Fruit fly (Drosophila melanogaster): ENCODE data around the gene CG13088.
A peak's percentile ranks its signal among the peaks of the same experiment; 100 is the strongest.

Gene CG13088

DNA sequence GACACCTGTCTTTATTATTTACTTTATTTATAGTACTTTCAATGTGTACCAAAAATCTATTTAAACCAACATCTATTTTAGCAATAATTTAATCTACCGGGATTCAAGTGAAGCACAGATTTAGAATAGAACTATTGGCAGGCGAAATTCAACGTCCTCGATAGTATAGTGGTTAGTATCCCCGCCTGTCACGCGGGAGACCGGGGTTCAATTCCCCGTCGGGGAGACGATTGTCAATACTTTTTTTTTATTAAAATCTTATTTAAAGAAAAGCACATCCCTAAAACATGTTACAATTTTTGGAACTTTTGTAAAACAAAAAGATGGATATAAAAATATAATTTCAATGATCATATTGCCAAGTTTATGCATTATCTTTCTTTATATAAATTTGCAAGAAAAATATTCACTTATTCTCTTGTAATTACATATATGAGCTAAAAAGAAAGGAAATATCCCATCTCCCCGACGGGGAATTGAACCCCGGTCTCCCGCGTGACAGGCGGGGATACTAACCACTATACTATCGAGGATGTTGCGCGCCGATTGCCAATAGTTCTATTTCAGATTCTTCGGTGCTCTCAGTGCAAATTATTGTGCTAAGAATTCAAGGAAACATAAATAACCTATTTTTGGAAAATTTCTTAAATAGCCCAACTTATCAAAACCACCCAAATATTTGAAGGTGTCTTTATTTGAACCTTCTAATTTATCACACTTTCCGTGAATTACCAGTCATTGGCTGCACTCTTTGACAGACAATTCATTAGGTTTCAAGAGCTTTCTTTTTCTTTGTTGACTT is 7.0 kb upstream of the CG13088 start, which contains the start of gene CG43796:
Gene CG43796, plus strand, starts transcription at position 752 of the 802 bp plus-strand sequence.
- TF ChIP-seq bab1 (GFP tag; optimal IDR thresholded peaks at IDR 0.05) (peak; percentile 32), pad (GFP tag; optimal IDR thresholded peaks at IDR 0.05) (no peak), ovo (GFP tag; optimal IDR thresholded peaks at IDR 0.05) (no peak)

DNA sequence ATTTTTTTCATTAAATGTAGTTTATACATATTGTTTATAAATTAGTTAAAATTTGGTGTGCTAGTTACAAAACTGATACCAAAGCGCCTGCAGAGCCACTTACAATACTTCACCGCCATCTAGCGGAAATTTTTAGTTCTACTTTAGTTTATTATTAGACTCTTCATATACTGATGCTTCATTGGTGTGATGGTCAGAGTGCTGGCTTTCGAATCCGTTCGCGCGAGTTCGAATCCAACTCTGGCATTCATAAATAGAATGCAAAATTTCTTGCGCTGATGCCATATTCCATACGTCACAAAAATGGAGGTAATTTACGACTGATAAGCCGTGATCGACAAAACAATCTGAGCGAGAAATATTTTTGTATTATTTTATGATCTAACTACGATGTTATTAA is 3.2 kb upstream of the CG13088 start:
- TF ChIP-seq CG14711 (tag; optimal IDR thresholded peaks at IDR 0.05) (no peak), ovo (GFP tag; optimal IDR thresholded peaks at IDR 0.05) (no peak), CG7101 (tag; optimal IDR thresholded peaks at IDR 0.05) (peak; percentile 28), cic (GFP tag; optimal IDR thresholded peaks at IDR 0.05) (peak; percentile 3), Hr96 (GFP tag; optimal IDR thresholded peaks at IDR 0.05) (no peak), kay (GFP tag; ENCODE audit: borderline replicate concordance) (peak; percentile 72), CG11617 (GFP tag; optimal IDR thresholded peaks at IDR 0.05) (no peak), cnc (optimal IDR thresholded peaks at IDR 0.05) (no peak), CG33017 (tag; optimal IDR thresholded peaks at IDR 0.05) (no peak), CG5204 (GFP tag; optimal IDR thresholded peaks at IDR 0.05) (no peak), CG1620 (GFP tag; optimal IDR thresholded peaks at IDR 0.05) (no peak), bab1 (GFP tag; optimal IDR thresholded peaks at IDR 0.05) (peak; percentile 68), Clk (GFP tag; optimal IDR thresholded peaks at IDR 0.05) (no peak), toe (GFP tag; optimal IDR thresholded peaks at IDR 0.05) (no peak), CG7045 (GFP tag; optimal IDR thresholded peaks at IDR 0.05) (no peak), tj (GFP tag; optimal IDR thresholded peaks at IDR 0.05) (no peak), CG12768 (GFP tag; optimal IDR thresholded peaks at IDR 0.05) (no peak), Mnt (GFP tag; optimal IDR thresholded peaks at IDR 0.05) (no peak), Crg-1 (GFP tag; optimal IDR thresholded peaks at IDR 0.05) (no peak), pad (GFP tag; optimal IDR thresholded peaks at IDR 0.05) (no peak)

DNA sequence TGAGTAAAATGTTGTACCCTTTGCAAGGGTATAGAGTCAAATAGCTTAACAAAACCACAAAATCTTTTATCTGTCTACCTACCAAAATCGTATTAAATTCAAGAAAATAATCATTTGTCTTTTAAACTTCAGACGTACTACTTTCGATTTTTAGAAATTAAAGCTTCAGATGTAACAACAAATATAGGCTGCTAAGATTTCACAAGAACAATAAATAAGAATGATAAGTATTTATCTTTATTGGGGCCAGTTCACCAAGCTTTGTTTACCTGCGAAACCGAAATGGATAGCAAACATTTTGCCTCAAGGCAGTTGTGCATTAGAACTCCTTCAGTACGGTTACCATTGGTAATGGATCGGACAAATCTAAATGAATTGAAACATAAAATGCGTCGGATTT is 1.7 kb downstream of the CG13088 start, which contains the start of gene CG43400:
Gene CG43400, plus strand, starts transcription at position 301 of the 400 bp plus-strand sequence.
- TF ChIP-seq tj (GFP tag; optimal IDR thresholded peaks at IDR 0.05) (no peak), kay (GFP tag; ENCODE audit: borderline replicate concordance) (peak; percentile 82), CG12768 (GFP tag; optimal IDR thresholded peaks at IDR 0.05) (no peak)

DNA sequence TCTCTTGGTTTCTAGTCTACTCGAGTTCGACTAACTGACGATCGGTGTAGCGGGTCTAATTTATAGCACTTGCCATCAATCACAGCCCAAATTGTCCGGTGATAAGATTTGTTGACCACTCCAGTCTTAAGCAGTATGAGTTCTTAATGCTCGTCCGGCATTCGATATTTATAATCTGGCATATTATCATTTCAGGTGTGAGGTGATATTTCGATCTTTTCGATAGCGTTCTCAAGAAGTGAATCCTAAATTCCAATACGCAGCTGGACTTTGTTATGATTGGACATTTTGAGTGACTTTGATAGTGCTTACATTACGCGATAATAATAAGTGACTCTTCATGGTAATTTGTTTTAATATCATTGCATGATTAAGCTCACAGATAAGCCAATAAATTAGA is 7.5 kb downstream of the CG13088 start, which contains the start of gene Bace:
Gene Bace, minus strand, starts transcription at position 39 of the 400 bp plus-strand sequence.
- TF ChIP-seq tj (GFP tag; optimal IDR thresholded peaks at IDR 0.05) (no peak), kay (GFP tag; ENCODE audit: borderline replicate concordance) (no peak), CG11617 (GFP tag; optimal IDR thresholded peaks at IDR 0.05) (no peak), CG7045 (GFP tag; optimal IDR thresholded peaks at IDR 0.05) (no peak)

- TF ChIP-seq cnc (optimal IDR thresholded peaks at IDR 0.05): no peak
- no peak for TF ChIP-seq Clk (GFP tag; optimal IDR thresholded peaks at IDR 0.05)
- TF ChIP-seq Mnt (GFP tag; optimal IDR thresholded peaks at IDR 0.05): no peak
Observed at dm6 chr2L:8506729-8507128, 17.9 kb downstream of the CG13088 start, which contains the start of gene Dh31. Dh31 (minus strand) TSS chr2L:8506845.

DNA sequence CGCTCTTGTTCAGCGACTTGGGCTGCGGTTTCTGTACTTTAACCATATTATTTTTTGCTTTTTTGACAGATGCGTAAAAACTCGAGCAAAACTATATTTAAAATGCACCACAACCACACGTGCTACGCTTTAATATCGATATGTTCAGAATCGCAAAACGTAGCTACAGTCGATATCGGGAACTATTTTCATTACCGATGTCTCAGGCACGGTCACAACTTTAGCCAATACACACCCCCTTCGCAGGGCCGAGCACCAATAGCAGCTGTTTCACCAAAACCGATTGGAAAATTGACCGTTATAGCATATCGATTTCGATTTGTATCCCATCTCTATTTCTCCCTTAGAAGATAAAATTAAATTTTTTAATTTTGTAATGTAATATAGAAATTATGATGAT is 22.9 kb downstream of the CG13088 start, which contains the start of gene CG13096:
Gene CG13096, minus strand, starts transcription at position 144 of the 400 bp plus-strand sequence.
- peak; percentile 80 for TF ChIP-seq bab1 (GFP tag; optimal IDR thresholded peaks at IDR 0.05)
- TF ChIP-seq CG12768 (GFP tag; optimal IDR thresholded peaks at IDR 0.05): no peak
- no peak for TF ChIP-seq CG7045 (GFP tag; optimal IDR thresholded peaks at IDR 0.05)
- TF ChIP-seq CG5204 (GFP tag; optimal IDR thresholded peaks at IDR 0.05): no peak
- TF ChIP-seq CG1620 (GFP tag; optimal IDR thresholded peaks at IDR 0.05): peak; percentile 38
- TF ChIP-seq CG11617 (GFP tag; optimal IDR thresholded peaks at IDR 0.05): no peak
- TF ChIP-seq toe (GFP tag; optimal IDR thresholded peaks at IDR 0.05): no peak
- no peak for TF ChIP-seq kay (GFP tag; ENCODE audit: borderline replicate concordance)
- no peak for TF ChIP-seq pad (GFP tag; optimal IDR thresholded peaks at IDR 0.05)
- TF ChIP-seq Crg-1 (GFP tag; optimal IDR thresholded peaks at IDR 0.05): peak; percentile 6
- no peak for TF ChIP-seq cic (GFP tag; optimal IDR thresholded peaks at IDR 0.05)
- no peak for TF ChIP-seq Clk (GFP tag; optimal IDR thresholded peaks at IDR 0.05)
- no peak for TF ChIP-seq tj (GFP tag; optimal IDR thresholded peaks at IDR 0.05)
- peak; percentile 24 for TF ChIP-seq CG7101 (tag; optimal IDR thresholded peaks at IDR 0.05)
- no peak for TF ChIP-seq CG14711 (tag; optimal IDR thresholded peaks at IDR 0.05)
- TF ChIP-seq cnc (optimal IDR thresholded peaks at IDR 0.05): no peak
- TF ChIP-seq CG33017 (tag; optimal IDR thresholded peaks at IDR 0.05): no peak
- no peak for TF ChIP-seq Hr96 (GFP tag; optimal IDR thresholded peaks at IDR 0.05)
- peak; percentile 53 for TF ChIP-seq ovo (GFP tag; optimal IDR thresholded peaks at IDR 0.05)
- peak; percentile 100 for TF ChIP-seq Mnt (GFP tag; optimal IDR thresholded peaks at IDR 0.05)

- TF ChIP-seq Hr96 (GFP tag; optimal IDR thresholded peaks at IDR 0.05) (peak; percentile 87), tj (GFP tag; optimal IDR thresholded peaks at IDR 0.05) (peak; percentile 68), CG12768 (GFP tag; optimal IDR thresholded peaks at IDR 0.05) (peak; percentile 83), CG7101 (tag; optimal IDR thresholded peaks at IDR 0.05) (peak; percentile 85), CG33017 (tag; optimal IDR thresholded peaks at IDR 0.05) (peak; percentile 66), pad (GFP tag; optimal IDR thresholded peaks at IDR 0.05) (peak; percentile 66), kay (GFP tag; ENCODE audit: borderline replicate concordance) (no peak), toe (GFP tag; optimal IDR thresholded peaks at IDR 0.05) (peak; percentile 93), Crg-1 (GFP tag; optimal IDR thresholded peaks at IDR 0.05) (peak; percentile 88), cnc (optimal IDR thresholded peaks at IDR 0.05) (no peak), CG7045 (GFP tag; optimal IDR thresholded peaks at IDR 0.05) (peak; percentile 71), Mnt (GFP tag; optimal IDR thresholded peaks at IDR 0.05) (peak; percentile 95), CG14711 (tag; optimal IDR thresholded peaks at IDR 0.05) (peak; percentile 81), CG11617 (GFP tag; optimal IDR thresholded peaks at IDR 0.05) (peak; percentile 79), cic (GFP tag; optimal IDR thresholded peaks at IDR 0.05) (peak; percentile 46), ovo (GFP tag; optimal IDR thresholded peaks at IDR 0.05) (peak; percentile 74), CG5204 (GFP tag; optimal IDR thresholded peaks at IDR 0.05) (no peak), bab1 (GFP tag; optimal IDR thresholded peaks at IDR 0.05) (peak; percentile 87), Clk (GFP tag; optimal IDR thresholded peaks at IDR 0.05) (peak; percentile 62), CG1620 (GFP tag; optimal IDR thresholded peaks at IDR 0.05) (peak; percentile 91)
Observed at dm6 chr2L:8514748-8515147, 26.0 kb downstream of the CG13088 start, which contains the start of the genes CG13097 and PIG-U. CG13097 (minus strand) TSS chr2L:8514868. PIG-U (plus strand) TSS chr2L:8515096.

All from whole organism, adult.